Worm (Caenorhabditis elegans) whole organism, young adult: Measurements from ENCODE around the gene lge-1.

Source experiments
- B0336.3 ChIP-seq: fragments of 200-800 bp; sonication (Bioruptor generic); IDR thresholded peaks from 2 replicates; pipeline ENCODE4 v1.3.6; 2022; ENCODE audit warnings: missing genetic modification characterization, missing compliant biosample characterization
- C06A6.2 ChIP-seq: fragments of 200-800 bp; sonication (Bioruptor generic); conservative IDR thresholded peaks from 2 replicates; pipeline ENCODE4 v1.3.6; 2022; ENCODE audit warnings: missing genetic modification characterization, missing compliant biosample characterization
- F10E7.11 ChIP-seq: sonication (generic microtip); optimal IDR thresholded peaks from 2 replicates; lab custom pipeline; 2017; ENCODE audit warnings: mild to moderate bottlenecking, missing genetic modification characterization, moderate library complexity, missing compliant biosample characterization
- F23B12.7 ChIP-seq: sonication (generic microtip); optimal IDR thresholded peaks from 2 replicates; lab custom pipeline; 2017; ENCODE audit warnings: missing genetic modification characterization, mild to moderate bottlenecking, missing compliant biosample characterization, antibody characterized with exemption, moderate library complexity; ENCODE audit not compliant: insufficient read depth
- F37B4.10 ChIP-seq: fragments of 200-800 bp; sonication (Bioruptor generic); IDR thresholded peaks from 2 replicates; pipeline ENCODE4 v1.3.6; 2022; ENCODE audit warnings: missing genetic modification characterization, missing compliant biosample characterization
- F49E8.2 ChIP-seq: sonication (generic microtip); optimal IDR thresholded peaks from 3 replicates; lab custom pipeline; 2017; ENCODE audit warnings: missing genetic modification characterization, mild to moderate bottlenecking, missing compliant biosample characterization, antibody characterized with exemption, moderate library complexity; ENCODE audit not compliant: insufficient read depth
- F52B5.7 ChIP-seq: sonication (generic microtip); optimal IDR thresholded peaks from 2 replicates; lab custom pipeline; 2016; ENCODE audit warnings: mild to moderate bottlenecking, missing genetic modification characterization, missing compliant biosample characterization
- F57C9.4 ChIP-seq: sonication (generic microtip); optimal IDR thresholded peaks from 2 replicates; lab custom pipeline; 2017; ENCODE audit warnings: mild to moderate bottlenecking, missing genetic modification characterization, missing compliant biosample characterization
- K11D2.4 ChIP-seq: fragments of 200-800 bp; sonication (Bioruptor generic); IDR thresholded peaks from 2 replicates; pipeline ENCODE4 v1.3.6; 2022; ENCODE audit warnings: missing genetic modification reagents, missing genetic modification characterization, missing compliant biosample characterization
- T07F8.4 ChIP-seq: sonication (generic microtip); optimal IDR thresholded peaks from 2 replicates; lab custom pipeline; 2016; ENCODE audit warnings: mild to moderate bottlenecking, missing genetic modification characterization, moderate library complexity, missing compliant biosample characterization
- T26A5.8 ChIP-seq: sonication (generic microtip); optimal IDR thresholded peaks from 2 replicates; lab custom pipeline; 2016; ENCODE audit warnings: missing genetic modification characterization, missing compliant biosample characterization
- Y53G8AR.9 ChIP-seq: fragments of 200-800 bp; sonication (Bioruptor generic); conservative IDR thresholded peaks from 2 replicates; pipeline ENCODE4 v1.3.6; 2022; ENCODE audit warnings: missing genetic modification reagents, missing genetic modification characterization, missing compliant biosample characterization
- ama-1 ChIP-seq, 3 experiments: fragments of 150-350 bp in 1 of 3; sonication (generic microtip) in 2 of 3; optimal IDR thresholded peaks; 2 replicates each; lab custom pipeline; 2014 to 2018; ENCODE audit warnings: missing biosample characterization in 2 of 3, missing genetic modification characterization in 2 of 3, missing genetic modification reagents in 2 of 3
- aptf-2 ChIP-seq: fragments of 200-800 bp; sonication (Bioruptor generic); conservative IDR thresholded peaks from 2 replicates; pipeline ENCODE4 v1.3.6; 2022; ENCODE audit warnings: missing genetic modification reagents, missing genetic modification characterization, missing compliant biosample characterization
- aptf-3 ChIP-seq: fragments of 200-800 bp; sonication (Bioruptor generic); IDR thresholded peaks from 2 replicates; pipeline ENCODE4 v1.3.6; 2022; ENCODE audit warnings: missing genetic modification characterization, missing compliant biosample characterization
- attf-3 ChIP-seq: fragments of 200-800 bp; sonication (Bioruptor generic); conservative IDR thresholded peaks from 2 replicates; pipeline ENCODE4 v1.3.6; 2022; ENCODE audit warnings: missing genetic modification reagents, missing genetic modification characterization, missing compliant biosample characterization
- attf-5 ChIP-seq: fragments of 200-800 bp; sonication (Bioruptor generic); optimal IDR thresholded peaks from 2 replicates; lab custom pipeline; 2018; ENCODE audit warnings: mild to moderate bottlenecking, missing genetic modification characterization, missing compliant biosample characterization
- ccch-3 ChIP-seq: fragments of 200-800 bp; sonication (Bioruptor generic); optimal IDR thresholded peaks from 2 replicates; lab custom pipeline; 2018; ENCODE audit warnings: mild to moderate bottlenecking, missing genetic modification characterization, missing compliant biosample characterization
- cebp-1 ChIP-seq, 2 experiments: fragments of 200-800 bp in 1 of 2; sonication (Bioruptor generic) in 1 of 2; sonication (generic microtip) in 1 of 2; IDR thresholded peaks in 1 of 2; optimal IDR thresholded peaks in 1 of 2; 2 replicates each; pipeline versions ENCODE4 v1.3.6 to Lab custom; 2017 to 2022; ENCODE audit warnings: missing compliant biosample characterization in 2 of 2, missing genetic modification characterization in 2 of 2, mild to moderate bottlenecking in 1 of 2, missing genetic modification reagents in 1 of 2, moderate library complexity in 1 of 2
- ceh-58 ChIP-seq: fragments of 200-800 bp; sonication (Bioruptor generic); IDR thresholded peaks from 2 replicates; pipeline ENCODE4 v1.3.6; 2022; ENCODE audit warnings: missing genetic modification characterization, missing compliant biosample characterization
- dox-1 ChIP-seq: fragments of 200-800 bp; sonication (Bioruptor generic); IDR thresholded peaks from 2 replicates; pipeline ENCODE4 v1.3.6; 2022; ENCODE audit warnings: missing genetic modification reagents, missing genetic modification characterization, missing compliant biosample characterization
- efl-1 ChIP-seq: fragments of 150-350 bp; optimal IDR thresholded peaks from 2 replicates; lab custom pipeline; 2014; ENCODE audit warnings: missing biosample characterization, missing genetic modification reagents, missing genetic modification characterization
- gei-17 ChIP-seq: fragments of 200-800 bp; sonication (Bioruptor generic); optimal IDR thresholded peaks from 2 replicates; lab custom pipeline; 2018; ENCODE audit warnings: mild to moderate bottlenecking, missing genetic modification characterization, missing compliant biosample characterization
- hlh-26 ChIP-seq: fragments of 200-800 bp; sonication (Bioruptor generic); conservative IDR thresholded peaks from 2 replicates; pipeline ENCODE4 v1.3.6; 2022; ENCODE audit warnings: missing genetic modification reagents, missing genetic modification characterization, missing compliant biosample characterization
- hsf-1 ChIP-seq: fragments of 200-800 bp; sonication (Bioruptor generic); IDR thresholded peaks from 2 replicates; pipeline ENCODE4 v1.3.6; 2022; ENCODE audit warnings: missing genetic modification reagents, missing genetic modification characterization, missing compliant biosample characterization
- let-526 ChIP-seq: fragments of 200-800 bp; sonication (Bioruptor generic); IDR thresholded peaks from 2 replicates; pipeline ENCODE4 v1.3.6; 2022; ENCODE audit warnings: missing genetic modification reagents, missing genetic modification characterization, missing compliant biosample characterization
- let-607 ChIP-seq, 2 experiments: fragments of 200-800 bp in 1 of 2; sonication (Bioruptor generic) in 1 of 2; sonication (generic microtip) in 1 of 2; optimal IDR thresholded peaks; 2 replicates each; lab custom pipeline; 2016 to 2018; ENCODE audit warnings: mild to moderate bottlenecking in 2 of 2, missing compliant biosample characterization in 2 of 2, missing genetic modification characterization in 2 of 2, moderate library complexity in 2 of 2, missing genotype in 1 of 2
- lin-40 ChIP-seq: sonication (generic microtip); optimal IDR thresholded peaks from 2 replicates; lab custom pipeline; 2016; ENCODE audit warnings: missing genetic modification characterization, mild to moderate bottlenecking, missing compliant biosample characterization, missing genotype, missing genetic modification reagents
- lsy-27 ChIP-seq: sonication (generic microtip); optimal IDR thresholded peaks from 2 replicates; lab custom pipeline; 2017; ENCODE audit warnings: missing genetic modification characterization, mild to moderate bottlenecking, missing compliant biosample characterization, antibody characterized with exemption, missing genotype, borderline replicate concordance; ENCODE audit not compliant: insufficient read depth
- madf-10 ChIP-seq: sonication (generic microtip); optimal IDR thresholded peaks from 2 replicates; lab custom pipeline; 2016; ENCODE audit warnings: mild to moderate bottlenecking, missing genetic modification characterization, missing compliant biosample characterization
- mes-4 ChIP-seq: sonication (generic microtip); optimal IDR thresholded peaks from 2 replicates; lab custom pipeline; 2016; ENCODE audit warnings: missing genotype, missing genetic modification characterization, missing compliant biosample characterization
- nhr-120 ChIP-seq: fragments of 200-800 bp; sonication (Bioruptor generic); IDR thresholded peaks from 2 replicates; pipeline ENCODE4 v1.3.6; 2022; ENCODE audit warnings: missing genetic modification characterization, missing compliant biosample characterization
- nhr-179 ChIP-seq: sonication (generic microtip); optimal IDR thresholded peaks from 2 replicates; lab custom pipeline; 2016; ENCODE audit warnings: mild to moderate bottlenecking, missing genetic modification characterization, missing compliant biosample characterization
- nhr-90 ChIP-seq: sonication (generic microtip); optimal IDR thresholded peaks from 2 replicates; lab custom pipeline; 2016; ENCODE audit warnings: missing genotype, mild to moderate bottlenecking, missing genetic modification characterization, missing compliant biosample characterization
- pbrm-1 ChIP-seq: fragments of 200-800 bp; sonication (Bioruptor generic); IDR thresholded peaks from 2 replicates; pipeline ENCODE4 v1.3.6; 2022; ENCODE audit warnings: missing genetic modification reagents, missing genetic modification characterization, missing compliant biosample characterization
- rcor-1 ChIP-seq: fragments of 200-800 bp; sonication (Bioruptor generic); IDR thresholded peaks from 2 replicates; pipeline ENCODE4 v1.3.6; 2022; ENCODE audit warnings: missing genetic modification reagents, missing genetic modification characterization, missing compliant biosample characterization
- rpc-1 ChIP-seq, 2 experiments: fragments of 150-350 bp in 1 of 2; sonication (generic microtip) in 1 of 2; optimal IDR thresholded peaks; 2 replicates each; lab custom pipeline; 2014 to 2018; ENCODE audit warnings: missing biosample characterization in 1 of 2, missing genetic modification characterization in 1 of 2, missing genetic modification reagents in 1 of 2, missing genotype in 1 of 2
- sea-2 ChIP-seq: fragments of 200-800 bp; sonication (Bioruptor generic); IDR thresholded peaks from 2 replicates; pipeline ENCODE4 v1.3.6; 2022; ENCODE audit warnings: missing genetic modification characterization, missing compliant biosample characterization
- somi-1 ChIP-seq: fragments of 200-800 bp; sonication (Bioruptor generic); optimal IDR thresholded peaks from 2 replicates; lab custom pipeline; 2018; ENCODE audit warnings: mild to moderate bottlenecking, missing genetic modification characterization, missing compliant biosample characterization
- sptf-2 ChIP-seq: fragments of 200-800 bp; sonication (Bioruptor generic); optimal IDR thresholded peaks from 2 replicates; lab custom pipeline; 2018; ENCODE audit warnings: mild to moderate bottlenecking, missing genetic modification characterization, missing compliant biosample characterization
- unc-62 ChIP-seq: fragments of 150-350 bp; optimal IDR thresholded peaks from 2 replicates; lab custom pipeline; 2014; ENCODE audit warnings: missing biosample characterization, missing genetic modification reagents, missing genetic modification characterization
- xnd-1 ChIP-seq: sonication (generic microtip); optimal IDR thresholded peaks from 2 replicates; lab custom pipeline; 2016; ENCODE audit warnings: missing genotype, missing genetic modification reagents, missing genetic modification characterization, missing compliant biosample characterization
- ztf-18 ChIP-seq: sonication (generic microtip); optimal IDR thresholded peaks from 2 replicates; lab custom pipeline; 2016; ENCODE audit warnings: missing genotype, mild to moderate bottlenecking, missing genetic modification characterization, missing compliant biosample characterization
- ztf-22 ChIP-seq: fragments of 200-800 bp; sonication (Bioruptor generic); optimal IDR thresholded peaks from 2 replicates; lab custom pipeline; 2018; ENCODE audit warnings: mild to moderate bottlenecking, missing genetic modification characterization, moderate library complexity, missing compliant biosample characterization
- ztf-26 ChIP-seq: sonication (generic microtip); optimal IDR thresholded peaks from 2 replicates; lab custom pipeline; 2017; ENCODE audit warnings: missing genetic modification characterization, missing compliant biosample characterization
- ztf-3 ChIP-seq: fragments of 200-800 bp; sonication (Bioruptor generic); optimal IDR thresholded peaks from 2 replicates; lab custom pipeline; 2018; ENCODE audit warnings: mild to moderate bottlenecking, missing genetic modification characterization, missing compliant biosample characterization

The lge-1 gene

ce11 chrX:10963453-10964046 lies 2.8 kb upstream of the lge-1 start, which contains the start of gene nas-10 (continued):
- peak; percentile 54 to 56 for TF ChIP-seq let-607 (tag; optimal IDR thresholded peaks at IDR 0.05; lab: Kevin White, UChicago)
- TF ChIP-seq somi-1 (GFP tag; lab: Kevin White, UChicago), result peak; percentile 9
- TF ChIP-seq ztf-26 (tag; lab: Kevin White, UChicago), result peak; percentile 37
- TF ChIP-seq C06A6.2 (GFP tag; lab: Robert Waterston, UW), result no peak
- no peak; the same call in 1 of the 2 replicates for TF ChIP-seq cebp-1 (GFP tag; IDR thresholded peaks at IDR 0.05; lab: Robert Waterston, UW)
- no peak for TF ChIP-seq cebp-1 (tag; optimal IDR thresholded peaks at IDR 0.05; lab: Kevin White, UChicago)
- TF ChIP-seq efl-1 (GFP tag; lab: Kevin White, UChicago), result no peak
- TF ChIP-seq lsy-27 (tag; lab: Kevin White, UChicago), result peak; percentile 26
- peak; percentile 64 for TF ChIP-seq nhr-179 (tag; lab: Kevin White, UChicago)
- no peak for TF ChIP-seq sea-2 (GFP tag; lab: Robert Waterston, UW)
- TF ChIP-seq madf-10 (tag; lab: Kevin White, UChicago), result peak; percentile 83
- peak; percentile 86 for TF ChIP-seq nhr-90 (tag; lab: Kevin White, UChicago)
- TF ChIP-seq F10E7.11, result no peak
- 0 out of 2 replicates have a peak, but pooled peaks have one; percentile 47 for TF ChIP-seq ceh-58
- no peak for TF ChIP-seq hlh-26 (GFP tag; lab: Robert Waterston, UW)
- TF ChIP-seq Y53G8AR.9 (GFP tag; lab: Robert Waterston, UW), result no peak
- TF ChIP-seq let-526, result peak; percentile 81
- no peak for TF ChIP-seq attf-3
- peak; percentile 85 for TF ChIP-seq pbrm-1 (GFP tag; lab: Robert Waterston, UW)
- no peak; the same call in 1 of the 2 replicates for TF ChIP-seq dox-1
- TF ChIP-seq attf-5 (GFP tag; lab: Kevin White, UChicago), result peak; percentile 69
- TF ChIP-seq F23B12.7 (tag; lab: Kevin White, UChicago), result no peak
- 0 out of 2 replicates have a peak, but pooled peaks have one; percentile 25 for TF ChIP-seq aptf-2 (GFP tag; lab: Robert Waterston, UW)
- TF ChIP-seq K11D2.4, result 0 out of 2 replicates have a peak, but pooled peaks have one; percentile 45
- TF ChIP-seq rpc-1 (optimal IDR thresholded peaks at IDR 0.05; lab: Kevin White, UChicago), result peak; percentile 91
- peak; percentile 96 for TF ChIP-seq rpc-1 (tag; optimal IDR thresholded peaks at IDR 0.05; lab: Kevin White, UChicago)
- no peak for TF ChIP-seq gei-17 (GFP tag; lab: Kevin White, UChicago)
- TF ChIP-seq F52B5.7 (tag; lab: Kevin White, UChicago), result peak; percentile 65
- TF ChIP-seq ccch-3, result peak; percentile 35
- no peak for TF ChIP-seq F37B4.10 (GFP tag; lab: Robert Waterston, UW)
- TF ChIP-seq nhr-120 (GFP tag; lab: Robert Waterston, UW), result no peak
- TF ChIP-seq aptf-3, result 0 out of 2 replicates have a peak, but pooled peaks have one; percentile 11
- TF ChIP-seq F57C9.4 (tag; lab: Kevin White, UChicago), result peak; percentile 7
- no peak for TF ChIP-seq ztf-3 (GFP tag; lab: Kevin White, UChicago)
- peak; percentile 73 for TF ChIP-seq rcor-1 (GFP tag; lab: Robert Waterston, UW)
- TF ChIP-seq lin-40 (tag; lab: Kevin White, UChicago), result no peak
- no peak for TF ChIP-seq hsf-1 (GFP tag; lab: Robert Waterston, UW)
- TF ChIP-seq ztf-18, result peak; percentile 69
- peak; percentile 89 for TF ChIP-seq mes-4 (tag; lab: Kevin White, UChicago)
- no peak for TF ChIP-seq ama-1 (optimal IDR thresholded peaks at IDR 0.05; lab: Kevin White, UChicago)
- no peak for TF ChIP-seq ama-1 (GFP tag; optimal IDR thresholded peaks at IDR 0.05; lab: Kevin White, UChicago)
- peak; percentile 2 for TF ChIP-seq sptf-2 (GFP tag; lab: Kevin White, UChicago)
- TF ChIP-seq T26A5.8 (tag; lab: Kevin White, UChicago), result peak; percentile 27
- TF ChIP-seq F49E8.2 (tag; lab: Kevin White, UChicago), result no peak
- no peak for TF ChIP-seq unc-62 (GFP tag; lab: Kevin White, UChicago)
- no peak for TF ChIP-seq xnd-1 (tag; lab: Kevin White, UChicago)
- peak; percentile 39 for TF ChIP-seq T07F8.4
- no peak for TF ChIP-seq ztf-22 (GFP tag; lab: Kevin White, UChicago)
- TF ChIP-seq B0336.3 (GFP tag; lab: Robert Waterston, UW), result no peak
